Fruit fly (Drosophila melanogaster): ENCODE results near the gene CG11983.

The CG11983 gene

DNA sequence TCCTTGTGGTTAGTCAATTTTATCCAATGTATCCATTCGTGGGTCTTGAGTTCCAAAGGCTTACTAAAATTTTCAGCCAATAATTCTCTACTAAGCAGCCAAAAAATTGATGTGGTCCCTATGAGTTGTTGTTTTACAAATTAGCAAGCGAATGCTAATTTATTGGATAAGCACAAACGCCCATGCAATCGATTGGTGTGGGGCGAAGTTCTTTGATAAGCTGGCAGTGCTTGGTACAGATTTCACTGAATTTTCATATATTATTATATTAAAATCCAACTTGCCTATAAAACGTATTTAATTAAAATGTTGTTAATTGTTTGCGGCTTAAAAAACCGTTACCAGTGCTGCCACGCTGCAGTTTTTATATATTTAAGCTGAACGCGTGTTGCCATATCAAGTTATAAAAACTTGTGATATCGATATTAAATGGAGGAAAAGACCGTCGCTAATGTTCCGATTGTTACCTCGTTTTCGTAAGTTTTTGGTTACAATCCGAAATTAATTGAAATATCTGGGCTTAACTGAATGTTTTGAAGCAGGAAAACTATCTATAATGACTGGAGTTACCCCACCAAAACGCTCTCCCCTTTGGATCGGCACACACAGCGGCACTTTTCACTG is 4.4 kb upstream of the CG11983 start, which contains the start of the genes CG31100 and CG11980 (continued):
- TF ChIP-seq Meics (GFP tag; optimal IDR thresholded peaks at IDR 0.05), result no peak
- TF ChIP-seq gt (GFP tag; IDR thresholded peaks at IDR 0.05), result no peak
- TF ChIP-seq zen (tag; optimal IDR thresholded peaks at IDR 0.05), result no peak
- no peak for TF ChIP-seq CG8765 (GFP tag; IDR thresholded peaks at IDR 0.05)
- no peak for TF ChIP-seq Elba2 (GFP tag; optimal IDR thresholded peaks at IDR 0.05)
- TF ChIP-seq pfk (GFP tag; optimal IDR thresholded peaks at IDR 0.05), result no peak
- TF ChIP-seq amos (GFP tag; IDR thresholded peaks at IDR 0.05; ENCODE audit: partially characterized antibody), result peak; percentile 77
- no peak for TF ChIP-seq HLHmδ (GFP tag; optimal IDR thresholded peaks at IDR 0.05)
- peak; percentile 8 for TF ChIP-seq CTCF (GFP tag; optimal IDR thresholded peaks at IDR 0.05)
- peak; percentile 46 for TF ChIP-seq CG3847 (GFP tag; IDR thresholded peaks at IDR 0.05)
- TF ChIP-seq Jarid2 (GFP tag; optimal IDR thresholded peaks at IDR 0.05), result no peak
- TF ChIP-seq CG1647 (GFP tag; optimal IDR thresholded peaks at IDR 0.05), result no peak
- TF ChIP-seq Dbx (GFP tag; IDR thresholded peaks at IDR 0.05), result no peak
- no peak for TF ChIP-seq klu (GFP tag; IDR thresholded peaks at IDR 0.05)
- no peak for TF ChIP-seq CG5953 (GFP tag; IDR thresholded peaks at IDR 0.05)
- TF ChIP-seq CG9817 (tag; optimal IDR thresholded peaks at IDR 0.05), result no peak
- no peak for TF ChIP-seq H15 (GFP tag; IDR thresholded peaks at IDR 0.05)
- no peak for TF ChIP-seq maf-S (GFP tag; optimal IDR thresholded peaks at IDR 0.05)
- no peak for TF ChIP-seq tup (GFP tag; optimal IDR thresholded peaks at IDR 0.05)
- no peak for TF ChIP-seq CG11247 (GFP tag; IDR thresholded peaks at IDR 0.05)
- TF ChIP-seq Med (GFP tag), result peak; percentile 60
- TF ChIP-seq Optix (GFP tag; IDR thresholded peaks at IDR 0.05), result no peak
- TF ChIP-seq CG4328 (GFP tag; optimal IDR thresholded peaks at IDR 0.05), result no peak
- TF ChIP-seq CG6683 (GFP tag; optimal IDR thresholded peaks at IDR 0.05), result no peak
- no peak for TF ChIP-seq E2f1 (GFP tag; IDR thresholded peaks at IDR 0.05)
- TF ChIP-seq CG8290 (GFP tag; optimal IDR thresholded peaks at IDR 0.05), result no peak
- TF ChIP-seq CG8290 (tag; optimal IDR thresholded peaks at IDR 0.05), result no peak
- no peak for TF ChIP-seq Mrtf (GFP tag; IDR thresholded peaks at IDR 0.05)
- no peak for TF ChIP-seq bab2 (GFP tag; optimal IDR thresholded peaks at IDR 0.05)
- no peak for TF ChIP-seq sisA (GFP tag; IDR thresholded peaks at IDR 0.05)
- peak; percentile 78 for TF ChIP-seq dm (GFP tag; optimal IDR thresholded peaks at IDR 0.05)
- TF ChIP-seq NK7.1 (GFP tag; optimal IDR thresholded peaks at IDR 0.05), result no peak
- no peak for TF ChIP-seq row (GFP tag; IDR thresholded peaks at IDR 0.05)
- TF ChIP-seq Abd-B (GFP tag; optimal IDR thresholded peaks at IDR 0.05), result no peak
- TF ChIP-seq B-H1 (GFP tag; IDR thresholded peaks at IDR 0.05), result no peak
- peak; percentile 74 for TF ChIP-seq Scr (GFP tag; IDR thresholded peaks at IDR 0.05; ENCODE audit: partially characterized antibody)
- no peak for TF ChIP-seq bowl (GFP tag; IDR thresholded peaks at IDR 0.05)
- no peak for TF ChIP-seq HHEX (GFP tag; optimal IDR thresholded peaks at IDR 0.05)
- no peak for TF ChIP-seq CG7372 (GFP tag; IDR thresholded peaks at IDR 0.05)
- TF ChIP-seq slou (GFP tag; optimal IDR thresholded peaks at IDR 0.05), result no peak
- peak; percentile 78 for TF ChIP-seq YL-1 (GFP tag; optimal IDR thresholded peaks at IDR 0.05)
- no peak for TF ChIP-seq CG7556 (GFP tag; optimal IDR thresholded peaks at IDR 0.05)
- TF ChIP-seq CG43689 (GFP tag; IDR thresholded peaks at IDR 0.05), result no peak
- TF ChIP-seq usp (GFP tag; optimal IDR thresholded peaks at IDR 0.05), result no peak
- TF ChIP-seq CG1602 (GFP tag; optimal IDR thresholded peaks at IDR 0.05), result no peak
- TF ChIP-seq CG13894 (tag; optimal IDR thresholded peaks at IDR 0.05), result no peak
- TF ChIP-seq zen2 (GFP tag; IDR thresholded peaks at IDR 0.05; ENCODE audit: partially characterized antibody), result peak; percentile 55; the same call in 2 of the 3 replicates
- no peak for TF ChIP-seq Doc2 (GFP tag; IDR thresholded peaks at IDR 0.05)
- peak; percentile 84 for TF ChIP-seq Dref (GFP tag; IDR thresholded peaks at IDR 0.05)
- TF ChIP-seq nau (GFP tag; optimal IDR thresholded peaks at IDR 0.05), result no peak
- TF ChIP-seq CG9727 (GFP tag; optimal IDR thresholded peaks at IDR 0.05), result no peak
- no peak for TF ChIP-seq CG11723 (GFP tag; optimal IDR thresholded peaks at IDR 0.05)
- peak; percentile 62 for TF ChIP-seq CG2116 (GFP tag; optimal IDR thresholded peaks at IDR 0.05)

Data from whole organism, embryonic.